Fruit fly (Drosophila melanogaster): ENCODE results near the gene CG7582.

The CG7582 gene

dm6 chr3R:29705789-29706303 lies 23.8 kb upstream of the CG7582 start:
- TF ChIP-seq foxo (GFP tag; optimal IDR thresholded peaks at IDR 0.05) (peak in 1 of 2 experiments; percentile 6), N (GFP tag; optimal IDR thresholded peaks at IDR 0.05) (no peak), Jra (GFP tag; optimal IDR thresholded peaks at IDR 0.05) (no peak), dl (GFP tag; optimal IDR thresholded peaks at IDR 0.05; ENCODE audit: insufficient read depth in 1 of 2, partially characterized antibody in 2 of 2) (no peak), CG32264 (GFP tag; optimal IDR thresholded peaks at IDR 0.05) (no peak), br (GFP tag; optimal IDR thresholded peaks at IDR 0.05) (no peak)

DNA sequence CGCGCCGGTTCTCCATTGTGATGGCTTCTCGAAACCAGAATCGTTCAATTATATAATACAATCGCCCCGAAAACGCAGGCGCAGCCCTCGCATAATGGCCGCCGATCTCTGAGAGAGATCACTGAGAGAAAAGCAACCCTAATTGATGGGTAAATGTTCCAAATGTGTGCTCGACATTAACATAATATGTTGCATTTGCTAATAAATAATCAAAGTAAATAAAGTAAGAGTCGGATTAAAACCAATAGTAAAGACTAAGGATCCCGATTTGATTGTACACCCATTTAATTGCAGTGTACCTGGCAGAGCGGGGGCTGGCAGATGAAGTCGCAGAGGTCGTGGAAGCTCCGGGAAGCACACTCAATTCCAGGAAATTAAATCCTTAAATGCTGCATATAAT lies 22.5 kb upstream of the CG7582 start:
- no peak for TF ChIP-seq woc (GFP tag; optimal IDR thresholded peaks at IDR 0.05)
- no peak for TF ChIP-seq Hr78 (GFP tag; optimal IDR thresholded peaks at IDR 0.05)
- no peak for TF ChIP-seq Sp1 (GFP tag; optimal IDR thresholded peaks at IDR 0.05)
- peak in 1 of 2 experiments; percentile 50 for TF ChIP-seq foxo (GFP tag; optimal IDR thresholded peaks at IDR 0.05)
- no peak for TF ChIP-seq sage (GFP tag; optimal IDR thresholded peaks at IDR 0.05)
- TF ChIP-seq Abd-B (GFP tag; optimal IDR thresholded peaks at IDR 0.05): no peak
- TF ChIP-seq CG32264 (GFP tag; optimal IDR thresholded peaks at IDR 0.05): no peak
- TF ChIP-seq Rel (GFP tag; optimal IDR thresholded peaks at IDR 0.05): no peak
- no peak for TF ChIP-seq Rel (tag; optimal IDR thresholded peaks at IDR 0.05)
- TF ChIP-seq dsf (GFP tag; optimal IDR thresholded peaks at IDR 0.05; ENCODE audit: borderline replicate concordance): no peak
- TF ChIP-seq Dfd (GFP tag; optimal IDR thresholded peaks at IDR 0.05): no peak
- TF ChIP-seq Jra (GFP tag; optimal IDR thresholded peaks at IDR 0.05): no peak
- TF ChIP-seq Hnf4 (GFP tag; optimal IDR thresholded peaks at IDR 0.05): no peak
- TF ChIP-seq Vsx2 (GFP tag; optimal IDR thresholded peaks at IDR 0.05; ENCODE audit: partially characterized antibody): no peak
- TF ChIP-seq fru (GFP tag; optimal IDR thresholded peaks at IDR 0.05): peak; percentile 47
- TF ChIP-seq jim (GFP tag; optimal IDR thresholded peaks at IDR 0.05): no peak
- no peak for TF ChIP-seq Mio (GFP tag; optimal IDR thresholded peaks at IDR 0.05)
- TF ChIP-seq h (GFP tag; optimal IDR thresholded peaks at IDR 0.05): peak; percentile 61
- peak; percentile 34 for TF ChIP-seq ey (GFP tag; optimal IDR thresholded peaks at IDR 0.05)
- no peak for TF ChIP-seq rgr (GFP tag; optimal IDR thresholded peaks at IDR 0.05)
- TF ChIP-seq br (GFP tag; optimal IDR thresholded peaks at IDR 0.05): peak; percentile 30
- no peak for TF ChIP-seq tai (GFP tag; optimal IDR thresholded peaks at IDR 0.05)
- TF ChIP-seq OdsH (GFP tag; optimal IDR thresholded peaks at IDR 0.05): no peak
- no peak for TF ChIP-seq pan (optimal IDR thresholded peaks at IDR 0.05)
- no peak for TF ChIP-seq lola (GFP tag; optimal IDR thresholded peaks at IDR 0.05)
- TF ChIP-seq HLH106 (tag; optimal IDR thresholded peaks at IDR 0.05): peak; percentile 45
- TF ChIP-seq psq (GFP tag; optimal IDR thresholded peaks at IDR 0.05): no peak
- no peak for TF ChIP-seq dl (GFP tag; optimal IDR thresholded peaks at IDR 0.05; ENCODE audit: insufficient read depth in 1 of 2, partially characterized antibody in 2 of 2)
- no peak for TF ChIP-seq Dif (GFP tag; optimal IDR thresholded peaks at IDR 0.05; ENCODE audit: partially characterized antibody)
- no peak for TF ChIP-seq usp (GFP tag; optimal IDR thresholded peaks at IDR 0.05)
- TF ChIP-seq sv (GFP tag; optimal IDR thresholded peaks at IDR 0.05): no peak
- no peak for TF ChIP-seq CrebA (GFP tag; optimal IDR thresholded peaks at IDR 0.05; ENCODE audit: borderline replicate concordance)
- no peak for TF ChIP-seq GATAd (GFP tag; optimal IDR thresholded peaks at IDR 0.05)
- TF ChIP-seq N (GFP tag; optimal IDR thresholded peaks at IDR 0.05): no peak
- no peak for TF ChIP-seq Hr83 (GFP tag; optimal IDR thresholded peaks at IDR 0.05; ENCODE audit: poor library complexity, severe bottlenecking)
- no peak for TF ChIP-seq Myc (optimal IDR thresholded peaks at IDR 0.05)
- no peak for TF ChIP-seq brk (GFP tag; optimal IDR thresholded peaks at IDR 0.05)
- TF ChIP-seq dmrt93B (GFP tag; optimal IDR thresholded peaks at IDR 0.05): no peak
- TF ChIP-seq CG9705 (GFP tag; optimal IDR thresholded peaks at IDR 0.05): no peak

- no peak for TF ChIP-seq CG9705 (GFP tag; optimal IDR thresholded peaks at IDR 0.05)
- TF ChIP-seq GATAd (GFP tag; optimal IDR thresholded peaks at IDR 0.05): no peak
- no peak for TF ChIP-seq dl (GFP tag; optimal IDR thresholded peaks at IDR 0.05; ENCODE audit: insufficient read depth in 1 of 2, partially characterized antibody in 2 of 2)
- TF ChIP-seq Myc (optimal IDR thresholded peaks at IDR 0.05): no peak
- no peak for TF ChIP-seq brk (GFP tag; optimal IDR thresholded peaks at IDR 0.05)
- TF ChIP-seq Hr83 (GFP tag; optimal IDR thresholded peaks at IDR 0.05; ENCODE audit: poor library complexity, severe bottlenecking): no peak
- no peak for TF ChIP-seq Vsx2 (GFP tag; optimal IDR thresholded peaks at IDR 0.05; ENCODE audit: partially characterized antibody)
- no peak for TF ChIP-seq h (GFP tag; optimal IDR thresholded peaks at IDR 0.05)
- TF ChIP-seq HLH106 (tag; optimal IDR thresholded peaks at IDR 0.05): no peak
Measured at dm6 chr3R:29701739-29702138, 19.7 kb upstream of the CG7582 start.
